Worm (Caenorhabditis elegans): ENCODE results near the gene W08G11.1.
"Not testable (repeated sequence)": the region's sequence is repeated elsewhere in the genome, so short reads cannot be mapped to it uniquely, and the experiment has no call there.

DNA sequence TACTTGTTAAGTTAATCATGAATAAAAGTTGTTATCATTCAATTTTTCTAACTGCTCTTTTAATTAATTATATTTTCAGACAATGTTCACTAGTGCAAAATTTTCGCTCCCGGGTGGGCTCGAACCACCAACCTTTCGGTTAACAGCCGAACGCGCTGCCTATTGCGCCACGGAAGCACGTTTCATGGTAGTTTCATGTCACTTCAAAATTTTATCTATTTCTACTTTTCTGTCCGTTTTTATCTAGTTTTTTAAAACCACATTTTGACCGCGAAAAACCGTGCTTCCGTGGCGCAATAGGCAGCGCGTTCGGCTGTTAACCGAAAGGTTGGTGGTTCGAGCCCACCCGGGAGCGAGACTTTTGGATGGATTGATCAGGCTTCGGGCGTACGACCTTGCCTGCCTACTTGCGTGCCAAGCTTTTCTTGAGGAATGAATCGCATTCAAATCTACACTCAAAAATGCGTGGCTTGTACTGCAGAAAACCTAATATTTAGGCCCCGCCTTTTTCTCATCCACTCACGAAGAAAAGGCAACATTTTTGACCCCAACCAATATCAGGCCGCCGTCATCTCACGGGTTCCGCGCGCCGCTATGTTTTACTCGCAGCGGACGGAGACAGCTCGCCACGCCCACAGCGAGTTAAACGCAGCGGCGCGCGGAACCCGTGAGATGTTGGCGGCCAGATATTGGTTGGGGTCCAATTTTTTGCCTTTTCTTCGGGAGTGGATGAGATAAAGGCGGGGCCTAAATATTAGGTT lies 5.2 kb upstream of the W08G11.1 start:
- TF ChIP-seq lin-13 (GFP tag; optimal IDR thresholded peaks at IDR 0.05); nhr-76 (tag; optimal IDR thresholded peaks at IDR 0.05); ztf-11 (tag; optimal IDR thresholded peaks at IDR 0.05); skn-1 (tag; optimal IDR thresholded peaks at IDR 0.05); dsc-1 (tag; optimal IDR thresholded peaks at IDR 0.05); blmp-1 (tag; optimal IDR thresholded peaks at IDR 0.05); hlh-17 (GFP tag; optimal IDR thresholded peaks at IDR 0.05; ENCODE audit: borderline replicate concordance); ces-1 (GFP tag; optimal IDR thresholded peaks at IDR 0.05): not testable (repeated sequence)
